Worm (Caenorhabditis elegans): ENCODE measurements around the gene srt-69.

The srt-69 gene

ce11 chrV:5271487-5271886 is 6.0 kb upstream of the srt-69 start (continued):
- TF ChIP-seq nhr-237 (tag; optimal IDR thresholded peaks at IDR 0.05) (no peak), daf-12 (tag; optimal IDR thresholded peaks at IDR 0.05) (peak; percentile 25)

ce11 chrV:5269024-5269535 is 3.6 kb upstream of the srt-69 start, which contains the start of gene penr-1:
Gene penr-1, plus strand, starts transcription at chrV:5269485.
- TF ChIP-seq nfya-1 (tag; optimal IDR thresholded peaks at IDR 0.05; ENCODE audit: insufficient read depth) (peak; percentile 69), hmg-11 (tag; optimal IDR thresholded peaks at IDR 0.05) (peak; percentile 62), nhr-237 (tag; optimal IDR thresholded peaks at IDR 0.05) (no peak), ztf-11 (tag; optimal IDR thresholded peaks at IDR 0.05) (no peak), R02D3.7 (tag; optimal IDR thresholded peaks at IDR 0.05) (no peak), nhr-28 (tag; optimal IDR thresholded peaks at IDR 0.05) (no peak), tbx-2 (tag; optimal IDR thresholded peaks at IDR 0.05) (no peak), zag-1 (tag; optimal IDR thresholded peaks at IDR 0.05) (no peak), elt-2 (tag; optimal IDR thresholded peaks at IDR 0.05) (peak; percentile 23), unc-39 (tag; optimal IDR thresholded peaks at IDR 0.05) (no peak), nhr-25 (tag; optimal IDR thresholded peaks at IDR 0.05) (peak; percentile 53), unc-62 (GFP tag; optimal IDR thresholded peaks at IDR 0.05) (no peak), pqm-1 (tag; optimal IDR thresholded peaks at IDR 0.05) (no peak), mdl-1 (tag; optimal IDR thresholded peaks at IDR 0.05) (no peak), nhr-12 (tag; optimal IDR thresholded peaks at IDR 0.05) (no peak), egl-27 (tag; optimal IDR thresholded peaks at IDR 0.05) (no peak), nhr-23 (tag; optimal IDR thresholded peaks at IDR 0.05) (peak; percentile 60), egl-5 (tag; optimal IDR thresholded peaks at IDR 0.05) (peak; percentile 63), fkh-10 (GFP tag; optimal IDR thresholded peaks at IDR 0.05) (no peak), fos-1 (tag; optimal IDR thresholded peaks at IDR 0.05) (no peak), nhr-67 (tag; optimal IDR thresholded peaks at IDR 0.05) (no peak), nhr-76 (tag; optimal IDR thresholded peaks at IDR 0.05) (no peak), jun-1 (tag; optimal IDR thresholded peaks at IDR 0.05) (no peak), ceh-82 (tag; optimal IDR thresholded peaks at IDR 0.05) (no peak), fkh-2 (tag; optimal IDR thresholded peaks at IDR 0.05) (no peak), lsy-12 (tag; optimal IDR thresholded peaks at IDR 0.05) (no peak), mml-1 (tag; optimal IDR thresholded peaks at IDR 0.05) (no peak), ama-1 (optimal IDR thresholded peaks at IDR 0.05) (no peak), ceh-9 (tag; optimal IDR thresholded peaks at IDR 0.05) (no peak), ceh-28 (tag; optimal IDR thresholded peaks at IDR 0.05) (no peak), snpc-4 (tag; optimal IDR thresholded peaks at IDR 0.05) (no peak), skn-1 (tag; optimal IDR thresholded peaks at IDR 0.05) (no peak), daf-12 (tag; optimal IDR thresholded peaks at IDR 0.05) (no peak), ceh-16 (tag; optimal IDR thresholded peaks at IDR 0.05) (no peak), nhr-11 (tag; optimal IDR thresholded peaks at IDR 0.05) (no peak), ztf-4 (tag; optimal IDR thresholded peaks at IDR 0.05) (no peak), nhr-43 (tag; optimal IDR thresholded peaks at IDR 0.05; ENCODE audit: poor library complexity, severe bottlenecking) (no peak), elt-1 (tag; optimal IDR thresholded peaks at IDR 0.05) (no peak), lin-39 (tag; optimal IDR thresholded peaks at IDR 0.05) (peak; percentile 1), aly-2 (tag; optimal IDR thresholded peaks at IDR 0.05) (no peak), nhr-77 (tag; optimal IDR thresholded peaks at IDR 0.05) (no peak), pha-4 (tag; optimal IDR thresholded peaks at IDR 0.05) (peak; percentile 64), ZK546.5 (tag; optimal IDR thresholded peaks at IDR 0.05) (no peak), eor-1 (tag; optimal IDR thresholded peaks at IDR 0.05) (no peak), lin-15B (tag; optimal IDR thresholded peaks at IDR 0.05) (peak; percentile 74), elt-3 (tag; optimal IDR thresholded peaks at IDR 0.05) (no peak), sea-2 (GFP tag; optimal IDR thresholded peaks at IDR 0.05) (no peak)
